Fruit fly (Drosophila melanogaster) whole organism, embryonic: ENCODE measurements around the gene Pfdn2.

Source experiments
- B-H1 ChIP-seq: fragments of 200-800 bp; sonication (Bioruptor generic); IDR thresholded peaks from 3 replicates; pipeline ENCODE4 v1.3.6; 2022; ENCODE audit warnings: missing biosample characterization, missing genetic modification characterization
- CG10959 ChIP-seq: fragments of 200-800 bp; sonication (Bioruptor generic); IDR thresholded peaks from 2 replicates; pipeline ENCODE4 v1.3.6; 2022; ENCODE audit warnings: missing biosample characterization, missing genetic modification characterization
- CG12942 ChIP-seq: fragments of 200-800 bp; sonication (Bioruptor generic); optimal IDR thresholded peaks from 3 replicates; lab custom pipeline; 2016; ENCODE audit warnings: missing biosample characterization, missing genetic modification characterization
- CG13775 ChIP-seq: fragments of 200-800 bp; sonication (Bioruptor generic); optimal IDR thresholded peaks from 3 replicates; lab custom pipeline; 2017; ENCODE audit warnings: missing biosample characterization, mild to moderate bottlenecking, missing genetic modification characterization
- CG13894 ChIP-seq: fragments of 200-800 bp; sonication (Bioruptor generic); optimal IDR thresholded peaks from 3 replicates; lab custom pipeline; 2018; ENCODE audit warnings: missing biosample characterization, mild to moderate bottlenecking, missing genetic modification characterization, moderate library complexity
- CG14965 ChIP-seq: fragments of 200-800 bp; sonication (Bioruptor generic); optimal IDR thresholded peaks from 2 replicates; lab custom pipeline; 2016; ENCODE audit warnings: missing biosample characterization, missing genetic modification characterization, borderline replicate concordance
- CG18011 ChIP-seq: fragments of 200-800 bp; sonication (Bioruptor generic); optimal IDR thresholded peaks from 2 replicates; lab custom pipeline; 2017; ENCODE audit warnings: missing biosample characterization, missing genetic modification characterization, mild to moderate bottlenecking, moderate library complexity, missing genotype
- CG2116 ChIP-seq: fragments of 200-800 bp; sonication (Bioruptor generic); optimal IDR thresholded peaks from 3 replicates; lab custom pipeline; 2018; ENCODE audit warnings: missing biosample characterization, mild to moderate bottlenecking, missing genetic modification characterization
- CG2129 ChIP-seq: fragments of 200-800 bp; sonication (Bioruptor generic); IDR thresholded peaks from 2 replicates; pipeline ENCODE4 v1.3.6; 2022; ENCODE audit warnings: missing biosample characterization, missing genetic modification characterization; ENCODE audit not compliant: partially characterized antibody
- CG33557 ChIP-seq: fragments of 200-800 bp; sonication (Bioruptor generic); optimal IDR thresholded peaks from 2 replicates; lab custom pipeline; 2019; ENCODE audit warnings: missing biosample characterization, mild to moderate bottlenecking, missing genetic modification characterization, moderate library complexity
- CG43689 ChIP-seq: fragments of 200-800 bp; sonication (Bioruptor generic); IDR thresholded peaks from 2 replicates; pipeline ENCODE4 v1.3.6; 2022; ENCODE audit warnings: missing biosample characterization, missing genetic modification characterization
- CG7556 ChIP-seq: fragments of 200-800 bp; sonication (Bioruptor generic); optimal IDR thresholded peaks from 2 replicates; lab custom pipeline; 2017; ENCODE audit warnings: missing biosample characterization, mild to moderate bottlenecking, missing genetic modification characterization
- CG7745 ChIP-seq: fragments of 200-800 bp; sonication (Bioruptor generic); optimal IDR thresholded peaks from 2 replicates; lab custom pipeline; 2018; ENCODE audit warnings: missing biosample characterization, mild to moderate bottlenecking, missing genetic modification characterization, moderate library complexity
- CG7839 ChIP-seq: fragments of 200-800 bp; sonication (Bioruptor generic); optimal IDR thresholded peaks from 3 replicates; lab custom pipeline; 2018; ENCODE audit warnings: missing biosample characterization, mild to moderate bottlenecking, missing genetic modification characterization, moderate library complexity
- CG8089 ChIP-seq: fragments of 200-800 bp; sonication (Bioruptor generic); optimal IDR thresholded peaks from 3 replicates; lab custom pipeline; 2016; ENCODE audit warnings: missing biosample characterization, missing genetic modification characterization
- CG8478 ChIP-seq: fragments of >200 bp; optimal IDR thresholded peaks from 2 replicates; lab custom pipeline; 2018
- CkIIα-i1 ChIP-seq: fragments of 200-800 bp; sonication (Bioruptor generic); IDR thresholded peaks from 2 replicates; pipeline ENCODE4 v1.3.6; 2022; ENCODE audit warnings: missing biosample characterization, missing genetic modification characterization
- D19A ChIP-seq: fragments of 200-800 bp; optimal IDR thresholded peaks from 3 replicates; lab custom pipeline; 2019; ENCODE audit warnings: missing biosample characterization, mild to moderate bottlenecking, missing genetic modification characterization, moderate library complexity
- Dad ChIP-seq: fragments of 200-800 bp; sonication (Bioruptor generic); optimal IDR thresholded peaks from 3 replicates; lab custom pipeline; 2016; ENCODE audit warnings: missing biosample characterization, missing genetic modification characterization
- Dp ChIP-seq: fragments of 200-800 bp; sonication (Bioruptor generic); optimal IDR thresholded peaks from 2 replicates; lab custom pipeline; 2018; ENCODE audit warnings: missing biosample characterization, mild to moderate bottlenecking, missing genetic modification characterization, moderate library complexity
- E2f2 ChIP-seq: fragments of 200-800 bp; sonication (Bioruptor generic); IDR thresholded peaks from 2 replicates; pipeline ENCODE4 v1.3.6; 2022; ENCODE audit warnings: missing biosample characterization, missing genetic modification characterization
- Ets97D ChIP-seq: fragments of 200-800 bp; sonication (Bioruptor generic); optimal IDR thresholded peaks from 3 replicates; lab custom pipeline; 2016; ENCODE audit warnings: missing biosample characterization, missing genetic modification characterization
- Hsf ChIP-seq: fragments of 200-800 bp; sonication (Bioruptor generic); optimal IDR thresholded peaks from 3 replicates; lab custom pipeline; 2016; ENCODE audit warnings: missing biosample characterization, missing genetic modification characterization
- Nf-YC ChIP-seq: fragments of 200-800 bp; optimal IDR thresholded peaks from 3 replicates; lab custom pipeline; 2019; ENCODE audit warnings: missing biosample characterization, mild to moderate bottlenecking, missing genetic modification characterization, moderate library complexity
- Oli ChIP-seq: fragments of 200-800 bp; sonication (Bioruptor generic); optimal IDR thresholded peaks from 2 replicates; lab custom pipeline; 2018; ENCODE audit warnings: missing biosample characterization, mild to moderate bottlenecking, missing genetic modification characterization, moderate library complexity
- Optix ChIP-seq: fragments of 200-800 bp; sonication (Bioruptor generic); IDR thresholded peaks from 3 replicates; pipeline ENCODE4 v1.3.6; 2022; ENCODE audit warnings: missing biosample characterization, missing genetic modification characterization
- Scr ChIP-seq: fragments of 200-800 bp; sonication (Bioruptor generic); IDR thresholded peaks from 2 replicates; pipeline ENCODE4 v1.3.6; 2022; ENCODE audit warnings: missing biosample characterization, missing genetic modification characterization; ENCODE audit not compliant: partially characterized antibody
- Stat92E ChIP-seq, 3 experiments: fragments of >200 bp in 2 of 3; fragments of 200-800 bp in 1 of 3; sonication (Bioruptor generic) in 1 of 3; optimal IDR thresholded peaks; 2 replicates each; lab custom pipeline; 2017 to 2019; ENCODE audit warnings: missing biosample characterization in 3 of 3, missing genetic modification characterization in 3 of 3, mild to moderate bottlenecking in 1 of 3, moderate library complexity in 1 of 3
- Usf ChIP-seq: fragments of 200-800 bp; sonication (Bioruptor generic); optimal IDR thresholded peaks from 2 replicates; lab custom pipeline; 2017; ENCODE audit warnings: missing genotype, missing biosample characterization, missing genetic modification characterization
- YL-1 ChIP-seq: fragments of 200-800 bp; sonication (Bioruptor generic); optimal IDR thresholded peaks from 3 replicates; lab custom pipeline; 2017; ENCODE audit warnings: missing biosample characterization, mild to moderate bottlenecking, missing genetic modification characterization
- ara ChIP-seq: fragments of 200-800 bp; sonication (Bioruptor generic); IDR thresholded peaks from 2 replicates; pipeline ENCODE4 v1.3.6; 2022; ENCODE audit warnings: missing biosample characterization, missing genetic modification characterization
- ase ChIP-seq: fragments of 200-800 bp; sonication (Bioruptor generic); IDR thresholded peaks from 3 replicates; pipeline ENCODE4 v1.3.6; 2022; ENCODE audit warnings: missing biosample characterization, missing genetic modification characterization
- bowl ChIP-seq: fragments of 200-800 bp; sonication (Bioruptor generic); IDR thresholded peaks from 2 replicates; pipeline ENCODE4 v1.3.6; 2022; ENCODE audit warnings: missing biosample characterization, missing genetic modification characterization
- cg ChIP-seq: fragments of 200-800 bp; sonication (Bioruptor generic); optimal IDR thresholded peaks from 3 replicates; lab custom pipeline; 2019; ENCODE audit warnings: missing biosample characterization, mild to moderate bottlenecking, missing genetic modification characterization, moderate library complexity
- chif ChIP-seq, 2 experiments: fragments of 200-800 bp; sonication (Bioruptor generic); optimal IDR thresholded peaks; 3 replicates each; lab custom pipeline; 2016; ENCODE audit warnings: missing biosample characterization in 2 of 2, missing genetic modification characterization in 2 of 2
- esg ChIP-seq: fragments of 200-800 bp; sonication (Bioruptor generic); conservative IDR thresholded peaks from 2 replicates; pipeline ENCODE4 v1.3.6; 2022; ENCODE audit warnings: missing biosample characterization, missing genetic modification characterization
- fd64A ChIP-seq: fragments of 200-800 bp; sonication (Bioruptor generic); optimal IDR thresholded peaks from 3 replicates; lab custom pipeline; 2018; ENCODE audit warnings: missing biosample characterization, mild to moderate bottlenecking, missing genetic modification characterization
- gfzf ChIP-seq: fragments of 200-800 bp; sonication (Bioruptor generic); optimal IDR thresholded peaks from 2 replicates; lab custom pipeline; 2016; ENCODE audit warnings: missing biosample characterization, mild to moderate bottlenecking, missing genetic modification characterization, moderate library complexity
- grau ChIP-seq: fragments of 200-800 bp; optimal IDR thresholded peaks from 3 replicates; lab custom pipeline; 2019; ENCODE audit warnings: missing biosample characterization, mild to moderate bottlenecking, missing genetic modification characterization, moderate library complexity
- ham ChIP-seq: fragments of 200-800 bp; sonication (Bioruptor generic); IDR thresholded peaks from 2 replicates; pipeline ENCODE4 v1.3.6; 2022; ENCODE audit warnings: missing biosample characterization, missing genetic modification characterization
- hth ChIP-seq: fragments of >200 bp; optimal IDR thresholded peaks from 2 replicates; lab custom pipeline; 2017; ENCODE audit warnings: inconsistent platforms
- peb ChIP-seq: fragments of 200-800 bp; sonication (Bioruptor generic); IDR thresholded peaks from 2 replicates; pipeline ENCODE4 v1.3.6; 2022; ENCODE audit warnings: missing biosample characterization, missing genetic modification characterization
- phol ChIP-seq: fragments of 200-800 bp; sonication (Bioruptor generic); optimal IDR thresholded peaks from 3 replicates; lab custom pipeline; 2018; ENCODE audit warnings: missing biosample characterization, mild to moderate bottlenecking, missing genetic modification characterization, moderate library complexity
- ranshi ChIP-seq: fragments of 200-800 bp; sonication (Bioruptor generic); IDR thresholded peaks from 2 replicates; pipeline ENCODE4 v1.3.6; 2022; ENCODE audit warnings: missing biosample characterization, missing genetic modification characterization
- schlank ChIP-seq: fragments of 200-800 bp; sonication (Bioruptor generic); optimal IDR thresholded peaks from 2 replicates; lab custom pipeline; 2018; ENCODE audit warnings: missing biosample characterization, mild to moderate bottlenecking, missing genetic modification characterization
- seq ChIP-seq: fragments of 200-800 bp; sonication (Bioruptor generic); IDR thresholded peaks from 2 replicates; pipeline ENCODE4 v1.3.6; 2022; ENCODE audit warnings: missing biosample characterization, missing genetic modification characterization
- tap ChIP-seq: fragments of 200-800 bp; optimal IDR thresholded peaks from 3 replicates; lab custom pipeline; 2019; ENCODE audit warnings: missing biosample characterization, mild to moderate bottlenecking, missing genetic modification characterization, moderate library complexity
- toy ChIP-seq: fragments of 200-800 bp; sonication (Bioruptor generic); IDR thresholded peaks from 2 replicates; pipeline ENCODE4 v1.3.6; 2022; ENCODE audit warnings: missing biosample characterization, missing genetic modification characterization
- trh ChIP-seq: fragments of 200-800 bp; sonication (Bioruptor generic); optimal IDR thresholded peaks from 2 replicates; lab custom pipeline; 2016; ENCODE audit warnings: missing biosample characterization, missing genetic modification characterization

Pfdn2 gene

DNA sequence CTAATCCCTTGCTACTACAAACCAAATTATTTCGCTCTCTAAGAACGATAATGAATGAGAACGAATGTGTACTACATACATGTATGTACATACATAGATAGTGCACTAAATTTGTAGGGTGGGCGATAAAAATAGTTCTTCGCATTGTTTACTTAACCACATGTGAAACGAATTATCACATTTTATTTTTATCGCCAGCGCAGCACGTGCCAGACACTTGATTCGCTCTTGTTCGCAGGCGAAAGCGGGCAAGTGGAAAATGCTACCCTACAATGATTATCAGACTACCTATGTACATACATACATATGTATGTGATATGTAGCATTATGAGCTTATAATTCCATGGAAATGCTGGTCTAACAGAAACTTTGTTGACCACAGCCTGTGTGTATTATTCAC, 11.6 kb upstream of the Pfdn2 start (continued):
- TF ChIP-seq D19A (tag; lab: Kevin White, UChicago) (no peak), Oli (no peak), gfzf (no peak), Nf-YC (tag; lab: Kevin White, UChicago) (no peak), phol (tag; lab: Kevin White, UChicago) (no peak), CG13775 (GFP tag; lab: Kevin White, UChicago) (no peak), CG8089 (GFP tag; lab: Kevin White, UChicago) (no peak), peb (GFP tag; lab: Robert Waterston, UW) (no peak), grau (tag; lab: Kevin White, UChicago) (peak; percentile 0)
- TF ChIP-seq, all 482 proteins: peak for 44

- TF ChIP-seq Dp (GFP tag; lab: Kevin White, UChicago) (peak; percentile 12), CG43689 (peak; percentile 89), Stat92E (GFP tag; optimal IDR thresholded peaks at IDR 0.05; lab: Kevin White, UChicago) (peak in 1 of 3 experiments; percentile 97), tap (tag; lab: Kevin White, UChicago) (peak; percentile 96), Dad (GFP tag; lab: Kevin White, UChicago) (peak; percentile 96), CG12942 (peak; percentile 96), CG33557 (GFP tag; lab: Kevin White, UChicago) (peak; percentile 97), cg (peak; percentile 23), chif (GFP tag; optimal IDR thresholded peaks at IDR 0.05; lab: Kevin White, UChicago) (peak; percentile 98), bowl (GFP tag; lab: Robert Waterston, UW) (peak; percentile 93), ara (GFP tag; lab: Robert Waterston, UW) (peak; percentile 97), trh (GFP tag; lab: Kevin White, UChicago) (peak; percentile 93), CG10959 (GFP tag; lab: Robert Waterston, UW) (peak; percentile 95), YL-1 (GFP tag; lab: Kevin White, UChicago) (peak; percentile 91), B-H1 (GFP tag; lab: Robert Waterston, UW) (peak; percentile 95), esg (peak; percentile 93), Scr (GFP tag; lab: Robert Waterston, UW) (no peak), CkIIα-i1 (GFP tag; lab: Robert Waterston, UW) (peak; percentile 66; the same call in 1 of the 2 replicates), schlank (tag; lab: Kevin White, UChicago) (peak; percentile 70), CG8478 (lab: Kevin White, UChicago) (no peak), CG18011 (GFP tag; lab: Kevin White, UChicago) (peak; percentile 77), seq (peak; percentile 95), CG2129 (GFP tag; lab: Robert Waterston, UW) (no peak), Usf (GFP tag; lab: Kevin White, UChicago) (peak; percentile 77), Ets97D (GFP tag; lab: Kevin White, UChicago) (peak; percentile 88), CG7556 (GFP tag; lab: Kevin White, UChicago) (peak; percentile 96), CG7745 (peak; percentile 91), Hsf (GFP tag; lab: Kevin White, UChicago) (peak; percentile 97), ham (no peak), fd64A (GFP tag; lab: Kevin White, UChicago) (peak; percentile 88), ranshi (GFP tag; lab: Robert Waterston, UW) (peak; percentile 96), CG14965 (GFP tag; lab: Kevin White, UChicago) (peak; percentile 85), ase (GFP tag; lab: Robert Waterston, UW) (peak; percentile 95), hth (lab: Kevin White, UChicago) (no peak), Optix (GFP tag; lab: Robert Waterston, UW) (peak; percentile 86; the same call in 2 of the 3 replicates), CG7839 (tag; lab: Kevin White, UChicago) (peak; percentile 98), CG13894 (no peak), CG2116 (GFP tag; lab: Kevin White, UChicago) (peak; percentile 84), toy (GFP tag; lab: Robert Waterston, UW) (peak; percentile 77), E2f2 (GFP tag; lab: Robert Waterston, UW) (peak; percentile 80)
Measured at dm6 chr3L:11084557-11085231, 10.5 kb upstream of the Pfdn2 start.
